Worm (Caenorhabditis elegans) whole organism, L3 larva: ENCODE measurements around the gene C09E8.1.

Experiments
- aly-2 ChIP-seq: fragments of 150-350 bp; optimal IDR thresholded peaks from 2 replicates; lab custom pipeline; 2014; ENCODE audit warnings: missing biosample characterization, missing genetic modification characterization
- ceh-16 ChIP-seq: sonication (generic microtip); optimal IDR thresholded peaks from 2 replicates; lab custom pipeline; 2017; ENCODE audit warnings: missing biosample characterization, missing genetic modification characterization
- fkh-10 ChIP-seq: sonication (generic microtip); optimal IDR thresholded peaks from 2 replicates; lab custom pipeline; 2017; ENCODE audit warnings: missing biosample characterization, missing genetic modification reagents, missing genetic modification characterization
- lsy-12 ChIP-seq: sonication (generic microtip); optimal IDR thresholded peaks from 2 replicates; lab custom pipeline; 2016; ENCODE audit warnings: mild to moderate bottlenecking, missing genetic modification characterization, missing compliant biosample characterization
- nhr-11 ChIP-seq: fragments of 150-350 bp; optimal IDR thresholded peaks from 2 replicates; lab custom pipeline; 2014; ENCODE audit warnings: missing biosample characterization, missing genetic modification characterization
- nhr-25 ChIP-seq: sonication (generic microtip); optimal IDR thresholded peaks from 2 replicates; lab custom pipeline; 2017; ENCODE audit warnings: missing biosample characterization, missing genetic modification characterization
- nhr-77 ChIP-seq: fragments of 150-350 bp; optimal IDR thresholded peaks from 2 replicates; lab custom pipeline; 2014; ENCODE audit warnings: missing biosample characterization, missing genetic modification characterization

DNA sequence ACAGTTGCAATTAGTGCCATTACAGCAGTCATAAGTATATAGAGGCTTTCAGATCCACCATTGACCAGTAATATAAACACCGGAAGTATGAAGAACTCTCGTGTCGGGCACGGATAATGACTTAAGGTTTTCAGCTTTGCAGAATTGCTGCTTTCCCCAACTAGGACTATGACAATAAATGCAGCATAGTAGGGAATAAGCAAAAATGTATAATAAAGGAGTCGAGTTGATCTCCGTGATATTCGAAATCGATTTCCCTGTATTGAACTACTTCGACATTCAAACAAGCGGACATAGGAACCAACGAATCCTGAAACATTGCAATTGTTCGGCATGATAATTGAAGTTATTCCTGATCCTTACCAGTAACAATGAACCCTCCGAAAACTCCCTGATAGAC is 47.7 kb upstream of the C09E8.1 start:
- no peak for TF ChIP-seq fkh-10 (GFP tag; lab: Kevin White, UChicago)
- TF ChIP-seq ceh-16 = no peak
- no peak for TF ChIP-seq nhr-11
- no peak for TF ChIP-seq nhr-77 (tag; lab: Kevin White, UChicago)
- no peak for TF ChIP-seq nhr-25 (tag; lab: Kevin White, UChicago)
- TF ChIP-seq aly-2 (tag; lab: Kevin White, UChicago) = no peak
- no peak for TF ChIP-seq lsy-12
